Worm (Caenorhabditis elegans) whole organism, mixed stage, embryonic: Measurements from ENCODE around the gene F13B6.3.

Source experiments
- nhr-12 ChIP-seq: fragments of 150-350 bp; optimal IDR thresholded peaks from 2 replicates; lab custom pipeline; 2014; ENCODE audit warnings: missing biosample characterization, missing genetic modification characterization
- nhr-237 ChIP-seq: fragments of 150-350 bp; optimal IDR thresholded peaks from 2 replicates; lab custom pipeline; 2014; ENCODE audit warnings: missing biosample characterization, missing genetic modification characterization
- ztf-11 ChIP-seq: fragments of 150-350 bp; optimal IDR thresholded peaks from 2 replicates; lab custom pipeline; 2014; ENCODE audit warnings: missing biosample characterization, missing genetic modification characterization

DNA sequence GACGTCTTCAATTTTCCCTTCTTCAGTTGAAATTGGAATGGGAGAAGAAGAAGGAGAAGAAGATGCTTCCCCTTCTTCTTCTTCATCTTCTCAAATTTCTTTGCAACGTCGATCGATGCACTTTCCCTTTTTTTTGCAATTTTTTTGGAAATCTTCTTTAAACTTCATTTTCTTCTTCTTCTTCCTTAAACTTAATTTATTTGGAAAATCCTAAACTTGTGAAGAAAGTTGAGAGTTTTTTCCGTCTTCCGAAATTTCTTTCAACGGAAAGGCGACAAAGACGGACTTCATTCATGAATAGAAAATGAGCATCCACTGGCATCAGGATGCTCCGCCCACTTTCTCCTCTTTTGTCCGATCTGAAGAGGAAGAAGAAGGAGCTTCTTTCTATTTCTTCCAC lies 51.6 kb downstream of the F13B6.3 start:
- TF ChIP-seq nhr-12 (tag; lab: Kevin White, UChicago): no peak
- TF ChIP-seq nhr-237: no peak
- no peak for TF ChIP-seq ztf-11 (tag; lab: Kevin White, UChicago)
